Fruit fly (Drosophila melanogaster): ENCODE data around the gene eIF3g1.

The eIF3g1 gene

DNA sequence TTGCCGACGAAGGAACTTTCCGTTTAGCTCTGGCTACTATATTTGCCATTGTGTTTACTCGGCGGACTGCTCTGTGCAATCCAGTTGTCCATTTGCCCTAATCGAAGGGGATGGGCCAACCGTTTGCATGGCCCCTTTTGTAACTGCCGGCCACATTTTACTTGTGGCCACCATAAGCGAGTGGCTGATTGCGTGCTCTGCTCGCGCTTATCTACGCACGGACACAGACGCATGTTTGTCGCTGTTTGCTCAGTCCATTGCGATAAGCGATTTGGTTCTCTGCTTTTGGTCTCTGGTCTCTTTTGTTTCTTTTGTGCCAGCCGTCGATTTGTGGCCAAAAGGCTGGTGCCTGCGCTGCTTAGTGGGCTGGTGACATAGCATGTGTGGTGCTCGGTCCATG is 19.5 kb downstream of the eIF3g1 start:
- TF ChIP-seq Hnf4 (GFP tag; optimal IDR thresholded peaks at IDR 0.05) (no peak), pan (optimal IDR thresholded peaks at IDR 0.05) (no peak), jim (GFP tag; optimal IDR thresholded peaks at IDR 0.05) (no peak), Abd-B (GFP tag; optimal IDR thresholded peaks at IDR 0.05) (no peak), Sp1 (GFP tag; optimal IDR thresholded peaks at IDR 0.05) (no peak), brk (GFP tag; optimal IDR thresholded peaks at IDR 0.05) (no peak), OdsH (GFP tag; optimal IDR thresholded peaks at IDR 0.05) (no peak), CrebA (GFP tag; optimal IDR thresholded peaks at IDR 0.05; ENCODE audit: borderline replicate concordance) (no peak), sv (GFP tag; optimal IDR thresholded peaks at IDR 0.05) (no peak), Hr78 (GFP tag; optimal IDR thresholded peaks at IDR 0.05) (no peak), Dfd (GFP tag; optimal IDR thresholded peaks at IDR 0.05) (no peak), CG32264 (GFP tag; optimal IDR thresholded peaks at IDR 0.05) (no peak), Dif (GFP tag; optimal IDR thresholded peaks at IDR 0.05; ENCODE audit: partially characterized antibody) (no peak), Rel (GFP tag; optimal IDR thresholded peaks at IDR 0.05) (no peak), Rel (tag; optimal IDR thresholded peaks at IDR 0.05) (no peak), N (GFP tag; optimal IDR thresholded peaks at IDR 0.05) (no peak), fru (GFP tag; optimal IDR thresholded peaks at IDR 0.05) (no peak), dsf (GFP tag; optimal IDR thresholded peaks at IDR 0.05; ENCODE audit: borderline replicate concordance) (no peak), HLH106 (tag; optimal IDR thresholded peaks at IDR 0.05) (no peak)

DNA sequence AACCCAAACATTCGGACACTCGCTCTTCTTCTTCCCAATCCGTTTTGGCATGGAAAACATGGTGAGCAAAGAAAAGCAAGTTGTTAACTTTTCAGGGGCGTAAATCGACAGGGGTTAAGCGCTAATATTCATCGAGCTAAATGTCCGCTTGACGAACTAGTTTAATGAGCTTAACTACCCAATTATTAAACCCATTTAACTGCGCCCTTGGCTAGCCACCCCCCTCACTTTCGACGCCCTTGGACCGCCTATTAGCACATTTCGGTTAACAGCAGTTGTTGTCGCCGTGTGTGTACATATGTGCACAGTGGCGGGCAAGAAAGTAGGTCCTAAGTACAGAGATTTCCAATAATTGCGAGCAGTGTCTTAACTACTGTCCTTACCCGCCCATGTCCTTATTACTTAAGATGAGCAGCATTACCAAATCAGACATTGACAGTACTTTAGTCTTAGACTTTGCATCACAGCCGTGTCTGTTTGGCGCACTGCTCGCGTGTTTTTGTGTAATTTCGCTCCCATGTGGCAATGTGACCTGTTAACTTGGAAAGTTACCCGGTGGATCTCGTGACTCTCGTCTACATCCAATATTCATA is 20.6 kb downstream of the eIF3g1 start:
- TF ChIP-seq dmrt93B (GFP tag; optimal IDR thresholded peaks at IDR 0.05), result peak; percentile 93
- TF ChIP-seq Mio (GFP tag; optimal IDR thresholded peaks at IDR 0.05), result peak; percentile 84
- TF ChIP-seq OdsH (GFP tag; optimal IDR thresholded peaks at IDR 0.05), result peak; percentile 95
- no peak for TF ChIP-seq Hr78 (GFP tag; optimal IDR thresholded peaks at IDR 0.05)
- peak; percentile 72 for TF ChIP-seq GATAd (GFP tag; optimal IDR thresholded peaks at IDR 0.05)
- TF ChIP-seq Dif (GFP tag; optimal IDR thresholded peaks at IDR 0.05; ENCODE audit: partially characterized antibody), result no peak
- TF ChIP-seq dsf (GFP tag; optimal IDR thresholded peaks at IDR 0.05; ENCODE audit: borderline replicate concordance), result peak; percentile 64
- TF ChIP-seq woc (GFP tag; optimal IDR thresholded peaks at IDR 0.05), result peak; percentile 85
- TF ChIP-seq foxo (GFP tag; optimal IDR thresholded peaks at IDR 0.05), result peak; percentile 83 to 98
- TF ChIP-seq CG9705 (GFP tag; optimal IDR thresholded peaks at IDR 0.05), result peak; percentile 36
- peak; percentile 89 for TF ChIP-seq psq (GFP tag; optimal IDR thresholded peaks at IDR 0.05)
- TF ChIP-seq Rel (GFP tag; optimal IDR thresholded peaks at IDR 0.05), result peak; percentile 55
- peak; percentile 40 for TF ChIP-seq Rel (tag; optimal IDR thresholded peaks at IDR 0.05)
- peak; percentile 89 for TF ChIP-seq sv (GFP tag; optimal IDR thresholded peaks at IDR 0.05)
- TF ChIP-seq h (GFP tag; optimal IDR thresholded peaks at IDR 0.05), result peak; percentile 96
- TF ChIP-seq dl (GFP tag; optimal IDR thresholded peaks at IDR 0.05; ENCODE audit: insufficient read depth in 1 of 2, partially characterized antibody in 2 of 2), result no peak
- TF ChIP-seq jim (GFP tag; optimal IDR thresholded peaks at IDR 0.05), result peak; percentile 42
- TF ChIP-seq fru (GFP tag; optimal IDR thresholded peaks at IDR 0.05), result peak; percentile 96
- TF ChIP-seq Sp1 (GFP tag; optimal IDR thresholded peaks at IDR 0.05), result peak; percentile 88
- no peak for TF ChIP-seq Myc (optimal IDR thresholded peaks at IDR 0.05)
- no peak for TF ChIP-seq brk (GFP tag; optimal IDR thresholded peaks at IDR 0.05)
- TF ChIP-seq HLH106 (tag; optimal IDR thresholded peaks at IDR 0.05), result peak; percentile 94
- TF ChIP-seq pan (optimal IDR thresholded peaks at IDR 0.05), result no peak
- TF ChIP-seq Jra (GFP tag; optimal IDR thresholded peaks at IDR 0.05), result peak; percentile 84
- TF ChIP-seq CG32264 (GFP tag; optimal IDR thresholded peaks at IDR 0.05), result peak; percentile 90
- TF ChIP-seq CrebA (GFP tag; optimal IDR thresholded peaks at IDR 0.05; ENCODE audit: borderline replicate concordance), result no peak
- TF ChIP-seq Dfd (GFP tag; optimal IDR thresholded peaks at IDR 0.05), result no peak
- no peak for TF ChIP-seq lola (GFP tag; optimal IDR thresholded peaks at IDR 0.05)
- peak; percentile 97 for TF ChIP-seq ey (GFP tag; optimal IDR thresholded peaks at IDR 0.05)
- peak; percentile 93 for TF ChIP-seq Hr83 (GFP tag; optimal IDR thresholded peaks at IDR 0.05; ENCODE audit: poor library complexity, severe bottlenecking)
- TF ChIP-seq N (GFP tag; optimal IDR thresholded peaks at IDR 0.05), result no peak
- peak; percentile 90 for TF ChIP-seq sage (GFP tag; optimal IDR thresholded peaks at IDR 0.05)
- TF ChIP-seq usp (GFP tag; optimal IDR thresholded peaks at IDR 0.05), result no peak
- peak; percentile 96 for TF ChIP-seq br (GFP tag; optimal IDR thresholded peaks at IDR 0.05)
- peak; percentile 97 for TF ChIP-seq rgr (GFP tag; optimal IDR thresholded peaks at IDR 0.05)
- TF ChIP-seq Hnf4 (GFP tag; optimal IDR thresholded peaks at IDR 0.05), result peak; percentile 95
- no peak for TF ChIP-seq Abd-B (GFP tag; optimal IDR thresholded peaks at IDR 0.05)
- TF ChIP-seq Vsx2 (GFP tag; optimal IDR thresholded peaks at IDR 0.05; ENCODE audit: partially characterized antibody), result no peak
- no peak for TF ChIP-seq tai (GFP tag; optimal IDR thresholded peaks at IDR 0.05)

All from whole organism, wandering third instar larva.